Fruit fly (Drosophila melanogaster) whole organism, prepupa: Measurements from ENCODE around the gene Cep97.

Experiments
- Blimp-1 ChIP-seq: fragments of 200-800 bp; sonication (Bioruptor generic); optimal IDR thresholded peaks from 3 replicates; lab custom pipeline; 2017; ENCODE audit warnings: missing biosample characterization, missing genetic modification characterization, mild to moderate bottlenecking, moderate library complexity, missing genetic modification reagents
- CG10669 ChIP-seq: fragments of 200-800 bp; sonication (Bioruptor generic); optimal IDR thresholded peaks from 3 replicates; lab custom pipeline; 2018; ENCODE audit warnings: missing biosample characterization, mild to moderate bottlenecking, missing genetic modification characterization, moderate library complexity
- CG11902 ChIP-seq: fragments of 200-800 bp; sonication (Bioruptor generic); optimal IDR thresholded peaks from 3 replicates; lab custom pipeline; 2016; ENCODE audit warnings: missing biosample characterization, missing genetic modification characterization
- CG1621 ChIP-seq: fragments of 200-800 bp; sonication (Bioruptor generic); optimal IDR thresholded peaks from 3 replicates; lab custom pipeline; 2018; ENCODE audit warnings: missing biosample characterization, mild to moderate bottlenecking, missing genetic modification characterization
- CG16779 ChIP-seq: fragments of 200-800 bp; sonication (Bioruptor generic); optimal IDR thresholded peaks from 3 replicates; lab custom pipeline; 2017; ENCODE audit warnings: missing biosample characterization, mild to moderate bottlenecking, missing genetic modification characterization
- CG3032 ChIP-seq: fragments of 200-800 bp; optimal IDR thresholded peaks from 2 replicates; lab custom pipeline; 2019; ENCODE audit warnings: missing biosample characterization, mild to moderate bottlenecking, missing genetic modification characterization, moderate library complexity
- CG31627 ChIP-seq: fragments of 200-800 bp; sonication (Bioruptor generic); optimal IDR thresholded peaks from 3 replicates; lab custom pipeline; 2016; ENCODE audit warnings: missing biosample characterization, missing genetic modification characterization
- CG32006 ChIP-seq: fragments of 200-800 bp; sonication (Bioruptor generic); optimal IDR thresholded peaks from 3 replicates; lab custom pipeline; 2017; ENCODE audit warnings: missing biosample characterization, mild to moderate bottlenecking, missing genetic modification characterization
- CG3919 ChIP-seq: fragments of 200-800 bp; sonication (Bioruptor generic); optimal IDR thresholded peaks from 3 replicates; lab custom pipeline; 2016; ENCODE audit warnings: missing biosample characterization, missing genetic modification characterization
- CG6163 ChIP-seq: fragments of 200-800 bp; sonication (Bioruptor generic); IDR thresholded peaks from 3 replicates; pipeline ENCODE4 v1.3.6; 2022; ENCODE audit warnings: missing biosample characterization, missing genetic modification characterization
- CG6792 ChIP-seq: fragments of 200-800 bp; sonication (Bioruptor generic); optimal IDR thresholded peaks from 3 replicates; lab custom pipeline; 2016; ENCODE audit warnings: missing biosample characterization, missing genetic modification characterization
- CG6808 ChIP-seq: fragments of 200-800 bp; sonication (Bioruptor generic); optimal IDR thresholded peaks from 3 replicates; lab custom pipeline; 2017; ENCODE audit warnings: missing biosample characterization, missing genetic modification characterization, mild to moderate bottlenecking, moderate library complexity, missing genetic modification reagents
- CG6854 ChIP-seq: fragments of 200-800 bp; sonication (Bioruptor generic); optimal IDR thresholded peaks from 2 replicates; lab custom pipeline; 2017; ENCODE audit warnings: missing biosample characterization, mild to moderate bottlenecking, missing genetic modification characterization
- CG7368 ChIP-seq: fragments of 200-800 bp; sonication (Bioruptor generic); optimal IDR thresholded peaks from 3 replicates; lab custom pipeline; 2016; ENCODE audit warnings: missing biosample characterization, missing genetic modification characterization
- CG8632 ChIP-seq: fragments of 200-800 bp; sonication (Bioruptor generic); optimal IDR thresholded peaks from 3 replicates; lab custom pipeline; 2016; ENCODE audit warnings: missing biosample characterization, missing genetic modification characterization
- CG9139 ChIP-seq: fragments of 200-800 bp; sonication (Bioruptor generic); optimal IDR thresholded peaks from 3 replicates; lab custom pipeline; 2017; ENCODE audit warnings: missing biosample characterization, mild to moderate bottlenecking, missing genetic modification characterization
- Eip75B ChIP-seq: fragments of 200-800 bp; sonication (Bioruptor generic); optimal IDR thresholded peaks from 3 replicates; lab custom pipeline; 2016; ENCODE audit warnings: missing biosample characterization, missing genetic modification characterization
- Eip78C ChIP-seq: fragments of 200-800 bp; sonication (Bioruptor generic); peaks from one replicate; lab custom pipeline; 2016; ENCODE audit warnings: missing biosample characterization, missing genetic modification characterization
- Eip93F ChIP-seq: fragments of 200-800 bp; sonication (Bioruptor generic); optimal IDR thresholded peaks from 2 replicates; lab custom pipeline; 2016; ENCODE audit warnings: missing biosample characterization, mild to moderate bottlenecking, missing genetic modification characterization
- Ets21C ChIP-seq: fragments of 200-800 bp; sonication (Bioruptor generic); optimal IDR thresholded peaks from 3 replicates; lab custom pipeline; 2016; ENCODE audit warnings: missing biosample characterization, missing genetic modification characterization
- Ets96B ChIP-seq: fragments of 200-800 bp; optimal IDR thresholded peaks from 2 replicates; lab custom pipeline; 2019; ENCODE audit warnings: missing biosample characterization, mild to moderate bottlenecking, missing genetic modification characterization, moderate library complexity
- Gug ChIP-seq: fragments of 200-800 bp; sonication (Bioruptor generic); IDR thresholded peaks from 2 replicates; pipeline ENCODE4 v1.3.6; 2022; ENCODE audit warnings: missing biosample characterization, missing genetic modification characterization
- Hr38 ChIP-seq: sonication (Bioruptor generic); optimal IDR thresholded peaks from 2 replicates; lab custom pipeline; 2016; ENCODE audit warnings: missing biosample characterization, missing genetic modification characterization
- Hr39 ChIP-seq: fragments of 200-800 bp; sonication (Bioruptor generic); optimal IDR thresholded peaks from 2 replicates; lab custom pipeline; 2016; ENCODE audit warnings: missing biosample characterization, missing genetic modification characterization
- Hr4 ChIP-seq: fragments of 200-800 bp; sonication (Bioruptor generic); optimal IDR thresholded peaks from 3 replicates; lab custom pipeline; 2016; ENCODE audit warnings: missing biosample characterization, missing genetic modification characterization
- Met ChIP-seq: fragments of 200-800 bp; sonication (Bioruptor generic); optimal IDR thresholded peaks from 3 replicates; lab custom pipeline; 2016; ENCODE audit warnings: missing biosample characterization, missing genetic modification characterization
- OdsH ChIP-seq: fragments of 200-800 bp; sonication (Bioruptor generic); optimal IDR thresholded peaks from 3 replicates; lab custom pipeline; 2016; ENCODE audit warnings: missing biosample characterization, missing genetic modification characterization
- Smox ChIP-seq: fragments of 200-800 bp; sonication (Bioruptor generic); optimal IDR thresholded peaks from 3 replicates; lab custom pipeline; 2016; ENCODE audit warnings: missing biosample characterization, missing genetic modification characterization
- Sox14 ChIP-seq: fragments of 200-800 bp; sonication (Bioruptor generic); optimal IDR thresholded peaks from 3 replicates; lab custom pipeline; 2016; ENCODE audit warnings: missing biosample characterization, missing genetic modification characterization
- Sox15 ChIP-seq: fragments of 200-800 bp; sonication (Bioruptor generic); optimal IDR thresholded peaks from 3 replicates; lab custom pipeline; 2016; ENCODE audit warnings: missing biosample characterization, missing genetic modification characterization
- achi ChIP-seq: fragments of 200-800 bp; sonication (Bioruptor generic); optimal IDR thresholded peaks from 3 replicates; lab custom pipeline; 2016; ENCODE audit warnings: missing biosample characterization, missing genetic modification characterization
- acj6 ChIP-seq: fragments of 200-800 bp; sonication (Bioruptor generic); optimal IDR thresholded peaks from 3 replicates; lab custom pipeline; 2016; ENCODE audit warnings: missing biosample characterization, missing genetic modification characterization
- cyc ChIP-seq: fragments of 200-800 bp; sonication (Bioruptor generic); optimal IDR thresholded peaks from 3 replicates; lab custom pipeline; 2016; ENCODE audit warnings: missing biosample characterization, missing genetic modification characterization
- dsx ChIP-seq: fragments of 200-800 bp; optimal IDR thresholded peaks from 3 replicates; lab custom pipeline; 2019; ENCODE audit warnings: missing biosample characterization, mild to moderate bottlenecking, missing genetic modification characterization, moderate library complexity; ENCODE audit not compliant: poor library complexity, severe bottlenecking
- eg ChIP-seq: fragments of 200-800 bp; sonication (Bioruptor generic); IDR thresholded peaks from 3 replicates; pipeline ENCODE4 v1.3.6; 2022; ENCODE audit warnings: missing biosample characterization, missing genetic modification characterization
- fd59A ChIP-seq: fragments of 200-800 bp; sonication (Bioruptor generic); optimal IDR thresholded peaks from 2 replicates; lab custom pipeline; 2017; ENCODE audit warnings: missing biosample characterization, mild to moderate bottlenecking, missing genetic modification characterization, missing genetic modification reagents
- fkh ChIP-seq: fragments of 200-800 bp; sonication (Bioruptor generic); optimal IDR thresholded peaks from 3 replicates; lab custom pipeline; 2017; ENCODE audit warnings: missing biosample characterization, mild to moderate bottlenecking, missing genetic modification characterization, moderate library complexity
- lz ChIP-seq: fragments of 200-800 bp; sonication (Bioruptor generic); optimal IDR thresholded peaks from 3 replicates; lab custom pipeline; 2016; ENCODE audit warnings: missing biosample characterization, missing genetic modification characterization
- net ChIP-seq: fragments of 200-800 bp; sonication (Bioruptor generic); optimal IDR thresholded peaks from 3 replicates; lab custom pipeline; 2016; ENCODE audit warnings: missing biosample characterization, missing genetic modification characterization
- pdm3 ChIP-seq: fragments of 200-800 bp; sonication (Bioruptor generic); optimal IDR thresholded peaks from 3 replicates; lab custom pipeline; 2016; ENCODE audit warnings: missing biosample characterization, missing genetic modification characterization
- salr ChIP-seq, 2 experiments: fragments of 200-800 bp; sonication (Bioruptor generic); optimal IDR thresholded peaks; 3 replicates each; lab custom pipeline; 2016 to 2018; ENCODE audit warnings: missing biosample characterization in 2 of 2, missing genetic modification characterization in 2 of 2, mild to moderate bottlenecking in 1 of 2
- svp ChIP-seq: fragments of 200-800 bp; sonication (Bioruptor generic); peaks from one replicate; lab custom pipeline; 2016; ENCODE audit warnings: missing biosample characterization, missing genetic modification characterization
- topi ChIP-seq: fragments of 200-800 bp; sonication (Bioruptor generic); optimal IDR thresholded peaks from 3 replicates; lab custom pipeline; 2016; ENCODE audit warnings: missing biosample characterization, missing genetic modification characterization
- vri ChIP-seq: fragments of 200-800 bp; sonication (Bioruptor generic); optimal IDR thresholded peaks from 3 replicates; lab custom pipeline; 2016; ENCODE audit warnings: missing biosample characterization, mild to moderate bottlenecking, missing genetic modification characterization

Cep97 gene

dm6 chr2L:3893331-3893730, 25.8 kb downstream of the Cep97 start:
- peak; percentile 18 for TF ChIP-seq Eip78C
- no peak for TF ChIP-seq CG6854 (GFP tag; lab: Kevin White, UChicago)
- TF ChIP-seq CG1621 (tag; lab: Kevin White, UChicago): no peak
- TF ChIP-seq salr (GFP tag; optimal IDR thresholded peaks at IDR 0.05; lab: Kevin White, UChicago): no peak
- TF ChIP-seq acj6: no peak

dm6 chr2L:3895951-3896833, 28.7 kb downstream of the Cep97 start:
- TF ChIP-seq Met (GFP tag; lab: Kevin White, UChicago) (no peak), CG32006 (GFP tag; lab: Kevin White, UChicago) (peak; percentile 13), OdsH (GFP tag; lab: Kevin White, UChicago) (peak; percentile 11), Eip78C (peak; percentile 58), pdm3 (GFP tag; lab: Kevin White, UChicago) (no peak), Smox (GFP tag; lab: Kevin White, UChicago) (peak; percentile 29), Hr4 (GFP tag; lab: Kevin White, UChicago) (no peak), lz (GFP tag; lab: Kevin White, UChicago) (peak; percentile 20), topi (GFP tag; lab: Kevin White, UChicago) (peak; percentile 27), CG9139 (GFP tag; lab: Kevin White, UChicago) (no peak), svp (GFP tag; lab: Kevin White, UChicago) (peak; percentile 55)

dm6 chr2L:3896834-3897143, 29.3 kb downstream of the Cep97 start:
- no peak for TF ChIP-seq fkh (GFP tag; lab: Kevin White, UChicago)
- TF ChIP-seq CG16779 (tag; lab: Kevin White, UChicago): no peak
- peak; percentile 63 for TF ChIP-seq Hr4 (GFP tag; lab: Kevin White, UChicago)
- TF ChIP-seq salr (GFP tag; optimal IDR thresholded peaks at IDR 0.05; lab: Kevin White, UChicago): peak in 1 of 2 experiments; percentile 27
- TF ChIP-seq lz (GFP tag; lab: Kevin White, UChicago): peak; percentile 71
- TF ChIP-seq Eip93F (GFP tag; lab: Kevin White, UChicago): peak; percentile 69
- peak; percentile 66 for TF ChIP-seq CG3919 (GFP tag; lab: Kevin White, UChicago)
- peak; percentile 71 for TF ChIP-seq Blimp-1 (GFP tag; lab: Kevin White, UChicago)
- peak; percentile 84 for TF ChIP-seq eg
- TF ChIP-seq CG6808 (GFP tag; lab: Kevin White, UChicago): peak; percentile 26
- TF ChIP-seq svp (GFP tag; lab: Kevin White, UChicago): peak; percentile 95
- peak; percentile 15 for TF ChIP-seq fd59A
- TF ChIP-seq Ets21C (GFP tag; lab: Kevin White, UChicago): peak; percentile 53
- peak; percentile 25 for TF ChIP-seq CG7368
- peak; percentile 38 for TF ChIP-seq CG32006 (GFP tag; lab: Kevin White, UChicago)
- peak; percentile 85 for TF ChIP-seq topi (GFP tag; lab: Kevin White, UChicago)
- TF ChIP-seq CG6163 (GFP tag; lab: Robert Waterston, UW): peak; percentile 88
- no peak for TF ChIP-seq CG3032 (tag; lab: Kevin White, UChicago)
- peak; percentile 82 for TF ChIP-seq CG31627 (GFP tag; lab: Kevin White, UChicago)
- peak; percentile 54 for TF ChIP-seq pdm3 (GFP tag; lab: Kevin White, UChicago)
- peak; percentile 64 for TF ChIP-seq achi (GFP tag; lab: Kevin White, UChicago)
- TF ChIP-seq vri (GFP tag; lab: Kevin White, UChicago): peak; percentile 76
- peak; percentile 18 for TF ChIP-seq Ets96B (tag; lab: Kevin White, UChicago)
- peak; percentile 37 for TF ChIP-seq net (GFP tag; lab: Kevin White, UChicago)
- TF ChIP-seq CG11902: peak; percentile 61
- TF ChIP-seq Gug (GFP tag; lab: Robert Waterston, UW): peak; percentile 70
- peak; percentile 48 for TF ChIP-seq Sox14 (GFP tag; lab: Kevin White, UChicago)
- TF ChIP-seq CG8632 (GFP tag; lab: Kevin White, UChicago): peak; percentile 71
- TF ChIP-seq Hr39 (GFP tag; lab: Kevin White, UChicago): peak; percentile 62
- TF ChIP-seq Sox15: peak; percentile 50
- TF ChIP-seq Met (GFP tag; lab: Kevin White, UChicago): peak; percentile 88
- TF ChIP-seq CG1621 (tag; lab: Kevin White, UChicago): no peak
- TF ChIP-seq CG6792 (GFP tag; lab: Kevin White, UChicago): peak; percentile 66
- peak; percentile 34 for TF ChIP-seq CG10669 (GFP tag; lab: Kevin White, UChicago)
- TF ChIP-seq cyc (GFP tag; lab: Kevin White, UChicago): peak; percentile 85
- TF ChIP-seq CG9139 (GFP tag; lab: Kevin White, UChicago): no peak
- TF ChIP-seq Hr38: no peak
- TF ChIP-seq acj6: peak; percentile 80
- peak; percentile 62 for TF ChIP-seq Eip75B (GFP tag; lab: Kevin White, UChicago)
- TF ChIP-seq dsx: peak; percentile 1
